Fruit fly (Drosophila melanogaster) whole organism, embryonic: ENCODE measurements around the gene CG17364.

ENCODE experiments used
- Atf-2 ChIP-seq: fragments of 200-800 bp; sonication (Bioruptor generic); optimal IDR thresholded peaks from 2 replicates; lab custom pipeline; 2016; ENCODE audit warnings: missing biosample characterization, missing genetic modification characterization
- Atf3 ChIP-seq: fragments of 200-800 bp; sonication (Bioruptor generic); optimal IDR thresholded peaks from 3 replicates; lab custom pipeline; 2016; ENCODE audit warnings: missing biosample characterization, missing genetic modification characterization
- B-H1 ChIP-seq: fragments of 200-800 bp; sonication (Bioruptor generic); IDR thresholded peaks from 3 replicates; pipeline ENCODE4 v1.3.6; 2022; ENCODE audit warnings: missing biosample characterization, missing genetic modification characterization
- CG14441 ChIP-seq: fragments of 200-800 bp; sonication (Bioruptor generic); IDR thresholded peaks from 2 replicates; pipeline ENCODE4 v1.3.6; 2022; ENCODE audit warnings: missing biosample characterization, missing genetic modification characterization
- CG1529 ChIP-seq: fragments of 200-800 bp; sonication (Bioruptor generic); optimal IDR thresholded peaks from 3 replicates; lab custom pipeline; 2018; ENCODE audit warnings: missing biosample characterization, missing genetic modification characterization
- CG16863 ChIP-seq: fragments of 200-800 bp; sonication (Bioruptor generic); optimal IDR thresholded peaks from 3 replicates; lab custom pipeline; 2016; ENCODE audit warnings: missing biosample characterization, missing genetic modification characterization
- CG17328 ChIP-seq: fragments of 200-800 bp; sonication (Bioruptor generic); IDR thresholded peaks from 2 replicates; pipeline ENCODE4 v1.3.6; 2022; ENCODE audit warnings: missing biosample characterization, missing genetic modification characterization
- CG17802 ChIP-seq: fragments of 200-800 bp; sonication (Bioruptor generic); optimal IDR thresholded peaks from 2 replicates; lab custom pipeline; 2018; ENCODE audit warnings: missing biosample characterization, mild to moderate bottlenecking, missing genetic modification characterization, moderate library complexity
- CG1832 ChIP-seq: fragments of 200-800 bp; sonication (Bioruptor generic); optimal IDR thresholded peaks from 2 replicates; lab custom pipeline; 2017; ENCODE audit warnings: missing biosample characterization, mild to moderate bottlenecking, missing genetic modification characterization, inconsistent platforms
- CG18599 ChIP-seq: fragments of 200-800 bp; sonication (Bioruptor generic); optimal IDR thresholded peaks from 3 replicates; lab custom pipeline; 2017; ENCODE audit warnings: missing biosample characterization, missing genetic modification characterization, mild to moderate bottlenecking, moderate library complexity, missing genetic modification reagents
- CG18764 ChIP-seq: fragments of 200-800 bp; sonication (Bioruptor generic); optimal IDR thresholded peaks from 3 replicates; lab custom pipeline; 2016; ENCODE audit warnings: missing biosample characterization, missing genetic modification characterization
- CG2120 ChIP-seq: fragments of 200-800 bp; sonication (Bioruptor generic); optimal IDR thresholded peaks from 3 replicates; lab custom pipeline; 2016; ENCODE audit warnings: missing biosample characterization, missing genetic modification characterization
- CG4854 ChIP-seq: fragments of 200-800 bp; sonication (Bioruptor generic); optimal IDR thresholded peaks from 2 replicates; lab custom pipeline; 2016; ENCODE audit warnings: missing biosample characterization, missing genetic modification characterization, inconsistent platforms
- CG6791 ChIP-seq: fragments of 200-800 bp; sonication (Bioruptor generic); IDR thresholded peaks from 3 replicates; pipeline ENCODE4 v1.3.6; 2022; ENCODE audit warnings: missing biosample characterization, missing genetic modification characterization; ENCODE audit not compliant: partially characterized antibody
- CG7963 ChIP-seq: fragments of 200-800 bp; sonication (Bioruptor generic); IDR thresholded peaks from 3 replicates; pipeline ENCODE4 v1.3.6; 2022; ENCODE audit warnings: missing biosample characterization, missing genetic modification characterization; ENCODE audit not compliant: partially characterized antibody
- CG7987 ChIP-seq: fragments of 200-800 bp; sonication (Bioruptor generic); optimal IDR thresholded peaks from 2 replicates; lab custom pipeline; 2018; ENCODE audit warnings: missing biosample characterization, mild to moderate bottlenecking, missing genetic modification characterization, moderate library complexity
- CG8290 ChIP-seq, 3 experiments: fragments of 200-800 bp; sonication (Bioruptor generic); optimal IDR thresholded peaks; 2 replicates each; lab custom pipeline; 2016 to 2019; ENCODE audit warnings: missing biosample characterization in 3 of 3, missing genetic modification characterization in 3 of 3, mild to moderate bottlenecking in 2 of 3, moderate library complexity in 1 of 3
- Fer1 ChIP-seq: fragments of 200-800 bp; sonication (Bioruptor generic); optimal IDR thresholded peaks from 2 replicates; lab custom pipeline; 2017; ENCODE audit warnings: missing biosample characterization, mild to moderate bottlenecking, missing genetic modification characterization
- NK7.1 ChIP-seq: fragments of 200-800 bp; sonication (Bioruptor generic); optimal IDR thresholded peaks from 3 replicates; lab custom pipeline; 2016; ENCODE audit warnings: missing biosample characterization, missing genetic modification characterization
- Optix ChIP-seq: fragments of 200-800 bp; sonication (Bioruptor generic); IDR thresholded peaks from 3 replicates; pipeline ENCODE4 v1.3.6; 2022; ENCODE audit warnings: missing biosample characterization, missing genetic modification characterization
- PHDP ChIP-seq: fragments of 200-800 bp; sonication (Bioruptor generic); optimal IDR thresholded peaks from 3 replicates; lab custom pipeline; 2018; ENCODE audit warnings: missing biosample characterization, mild to moderate bottlenecking, missing genetic modification characterization, moderate library complexity
- Ptx1 ChIP-seq: fragments of 200-800 bp; sonication (Bioruptor generic); IDR thresholded peaks from 2 replicates; pipeline ENCODE4 v1.3.6; 2022; ENCODE audit warnings: missing biosample characterization, missing genetic modification characterization
- Rx ChIP-seq: fragments of 200-800 bp; sonication (Bioruptor generic); IDR thresholded peaks from 2 replicates; pipeline ENCODE4 v1.3.6; 2022; ENCODE audit warnings: missing biosample characterization, missing genetic modification characterization
- Six4 ChIP-seq: fragments of 200-800 bp; sonication (Bioruptor generic); optimal IDR thresholded peaks from 2 replicates; lab custom pipeline; 2016; ENCODE audit warnings: missing biosample characterization, missing genetic modification characterization
- Ssrp ChIP-seq: fragments of 200-800 bp; sonication (Bioruptor generic); optimal IDR thresholded peaks from 2 replicates; lab custom pipeline; 2018; ENCODE audit warnings: missing biosample characterization, mild to moderate bottlenecking, missing genetic modification characterization, moderate library complexity
- bcd ChIP-seq: fragments of 200-800 bp; sonication (Bioruptor generic); optimal IDR thresholded peaks from 2 replicates; lab custom pipeline; 2017; ENCODE audit warnings: missing biosample characterization, mild to moderate bottlenecking, missing genetic modification characterization
- exex ChIP-seq: fragments of 200-800 bp; sonication (Bioruptor generic); optimal IDR thresholded peaks from 4 replicates; lab custom pipeline; 2018; ENCODE audit warnings: missing biosample characterization, mild to moderate bottlenecking, missing genetic modification characterization, moderate library complexity
- eyg ChIP-seq: fragments of 200-800 bp; sonication (Bioruptor generic); optimal IDR thresholded peaks from 3 replicates; lab custom pipeline; 2016; ENCODE audit warnings: missing biosample characterization, missing genetic modification characterization
- fd102C ChIP-seq: fragments of 200-800 bp; sonication (Bioruptor generic); optimal IDR thresholded peaks from 2 replicates; lab custom pipeline; 2018; ENCODE audit warnings: missing biosample characterization, mild to moderate bottlenecking, missing genetic modification characterization, moderate library complexity
- ind ChIP-seq: fragments of 200-800 bp; sonication (Bioruptor generic); optimal IDR thresholded peaks from 3 replicates; lab custom pipeline; 2016; ENCODE audit warnings: missing biosample characterization, missing genetic modification characterization
- jigr1 ChIP-seq: fragments of 200-800 bp; sonication (Bioruptor generic); IDR thresholded peaks from 3 replicates; pipeline ENCODE4 v1.3.6; 2022; ENCODE audit warnings: missing biosample characterization, missing genetic modification characterization
- jing ChIP-seq: fragments of 200-800 bp; sonication (Bioruptor generic); optimal IDR thresholded peaks from 2 replicates; lab custom pipeline; 2018; ENCODE audit warnings: missing biosample characterization, mild to moderate bottlenecking, missing genetic modification characterization
- kni ChIP-seq: fragments of 200-800 bp; sonication (Bioruptor generic); optimal IDR thresholded peaks from 3 replicates; lab custom pipeline; 2017; ENCODE audit warnings: mild to moderate bottlenecking, missing biosample characterization, missing genetic modification reagents, missing genetic modification characterization
- lmd ChIP-seq: fragments of 200-800 bp; sonication (Bioruptor generic); IDR thresholded peaks from 2 replicates; pipeline ENCODE4 v1.3.6; 2022; ENCODE audit warnings: missing biosample characterization, missing genetic modification characterization
- oc ChIP-seq: fragments of 200-800 bp; sonication (Bioruptor generic); optimal IDR thresholded peaks from 2 replicates; lab custom pipeline; 2018; ENCODE audit warnings: missing biosample characterization, mild to moderate bottlenecking, missing genetic modification characterization, moderate library complexity
- onecut ChIP-seq: fragments of 200-800 bp; sonication (Bioruptor generic); IDR thresholded peaks from 2 replicates; pipeline ENCODE4 v1.3.6; 2022; ENCODE audit warnings: missing biosample characterization, missing genetic modification characterization
- pb ChIP-seq: fragments of 200-800 bp; sonication (Bioruptor generic); optimal IDR thresholded peaks from 3 replicates; lab custom pipeline; 2016; ENCODE audit warnings: missing biosample characterization, missing genetic modification characterization
- repo ChIP-seq: fragments of 200-800 bp; sonication (Bioruptor generic); optimal IDR thresholded peaks from 2 replicates; lab custom pipeline; 2016; ENCODE audit warnings: missing biosample characterization, missing genetic modification characterization
- rib ChIP-seq: fragments of 200-800 bp; sonication (Bioruptor generic); IDR thresholded peaks from 2 replicates; pipeline ENCODE4 v1.3.6; 2022; ENCODE audit warnings: missing biosample characterization, missing genetic modification characterization
- run ChIP-seq: fragments of 200-800 bp; sonication (Bioruptor generic); optimal IDR thresholded peaks from 3 replicates; lab custom pipeline; 2018; ENCODE audit warnings: missing biosample characterization, mild to moderate bottlenecking, missing genetic modification characterization
- sc ChIP-seq, 3 experiments: fragments of >200 bp in 2 of 3; fragments of 200-800 bp in 1 of 3; sonication (Bioruptor generic) in 1 of 3; optimal IDR thresholded peaks; 2 replicates in 2 of 3; 3 replicates in 1 of 3; lab custom pipeline; 2017; ENCODE audit warnings: mild to moderate bottlenecking in 1 of 3, missing biosample characterization in 1 of 3, missing genetic modification characterization in 1 of 3, missing genetic modification reagents in 1 of 3
- shn ChIP-seq: fragments of 200-800 bp; sonication (Bioruptor generic); optimal IDR thresholded peaks from 3 replicates; lab custom pipeline; 2016; ENCODE audit warnings: missing biosample characterization, missing genetic modification characterization
- sob ChIP-seq: fragments of 200-800 bp; sonication (Bioruptor generic); IDR thresholded peaks from 2 replicates; pipeline ENCODE4 v1.3.6; 2022; ENCODE audit warnings: missing biosample characterization, missing genetic modification characterization
- stwl ChIP-seq: fragments of 200-800 bp; sonication (Bioruptor generic); optimal IDR thresholded peaks from 3 replicates; lab custom pipeline; 2018; ENCODE audit warnings: missing biosample characterization, mild to moderate bottlenecking, missing genetic modification characterization, moderate library complexity
- tio ChIP-seq: fragments of 200-800 bp; sonication (Bioruptor generic); optimal IDR thresholded peaks from 2 replicates; lab custom pipeline; 2017; ENCODE audit warnings: missing biosample characterization, missing genetic modification characterization, inconsistent platforms
- vfl ChIP-seq: fragments of 200-800 bp; sonication (Bioruptor generic); optimal IDR thresholded peaks from 2 replicates; lab custom pipeline; 2016; ENCODE audit warnings: missing biosample characterization, missing genetic modification characterization
- zfh1 ChIP-seq: fragments of 200-800 bp; sonication (Bioruptor generic); IDR thresholded peaks from 3 replicates; pipeline ENCODE4 v1.3.6; 2022; ENCODE audit warnings: missing biosample characterization, missing genetic modification characterization
- zfh2 ChIP-seq: fragments of 200-800 bp; sonication (Bioruptor generic); optimal IDR thresholded peaks from 2 replicates; lab custom pipeline; 2016; ENCODE audit warnings: missing biosample characterization, missing genetic modification characterization

Gene CG17364

dm6 chr3L:13938470-13939150, 54.6 kb downstream of the CG17364 start (continued):
- TF ChIP-seq onecut (GFP tag; lab: Robert Waterston, UW) (peak; percentile 39), B-H1 (GFP tag; lab: Robert Waterston, UW) (peak; percentile 33; the same call in 1 of the 3 replicates), bcd (GFP tag; lab: Kevin White, UChicago) (peak; percentile 90), kni (GFP tag; lab: Kevin White, UChicago) (peak; percentile 77), fd102C (GFP tag; lab: Kevin White, UChicago) (no peak), zfh2 (GFP tag; lab: Kevin White, UChicago) (peak; percentile 84), PHDP (tag; lab: Kevin White, UChicago) (peak; percentile 86), repo (GFP tag; lab: Kevin White, UChicago) (peak; percentile 85), Fer1 (GFP tag; lab: Kevin White, UChicago) (peak; percentile 91), CG2120 (peak; percentile 93), lmd (GFP tag; lab: Robert Waterston, UW) (peak; percentile 86), sc (optimal IDR thresholded peaks at IDR 0.05; lab: Kevin White, UChicago) (no peak), sc (GFP tag; optimal IDR thresholded peaks at IDR 0.05; lab: Kevin White, UChicago) (peak; percentile 86), CG14441 (GFP tag; lab: Robert Waterston, UW) (peak; percentile 65), CG4854 (peak; percentile 80), Six4 (peak; percentile 81), rib (no peak), sob (GFP tag; lab: Robert Waterston, UW) (peak; percentile 49; the same call in 1 of the 2 replicates), ind (GFP tag; lab: Kevin White, UChicago) (peak; percentile 90), CG17328 (GFP tag; lab: Robert Waterston, UW) (0 out of 2 replicates have a peak, but pooled peaks have one; percentile 11), Optix (GFP tag; lab: Robert Waterston, UW) (0 out of 3 replicates have a peak, but pooled peaks have one; percentile 5), CG18599 (peak; percentile 91), run (tag; lab: Kevin White, UChicago) (peak; percentile 73), jigr1 (GFP tag; lab: Robert Waterston, UW) (peak; percentile 38; the same call in 1 of the 3 replicates), CG7963 (no peak), eyg (peak; percentile 91), CG8290 (GFP tag; optimal IDR thresholded peaks at IDR 0.05; lab: Kevin White, UChicago) (peak; percentile 57), CG8290 (tag; optimal IDR thresholded peaks at IDR 0.05; lab: Kevin White, UChicago) (peak; percentile 69 to 75), Atf3 (peak; percentile 79), CG7987 (GFP tag; lab: Kevin White, UChicago) (peak; percentile 41), vfl (GFP tag; lab: Kevin White, UChicago) (peak; percentile 69), CG1832 (GFP tag; lab: Kevin White, UChicago) (no peak), pb (peak; percentile 85), CG17802 (tag; lab: Kevin White, UChicago) (peak; percentile 36), Ptx1 (GFP tag; lab: Robert Waterston, UW) (peak; percentile 76), Atf-2 (GFP tag; lab: Kevin White, UChicago) (peak; percentile 91), zfh1 (GFP tag; lab: Robert Waterston, UW) (peak; percentile 62), CG1529 (GFP tag; lab: Kevin White, UChicago) (peak; percentile 88), Ssrp (tag; lab: Kevin White, UChicago) (peak; percentile 87), NK7.1 (GFP tag; lab: Kevin White, UChicago) (peak; percentile 87), oc (tag; lab: Kevin White, UChicago) (no peak), CG18764 (GFP tag; lab: Kevin White, UChicago) (peak; percentile 73), CG6791 (GFP tag; lab: Robert Waterston, UW) (0 out of 3 replicates have a peak, but pooled peaks have one; percentile 41), CG16863 (GFP tag; lab: Kevin White, UChicago) (peak; percentile 90), shn (GFP tag; lab: Kevin White, UChicago) (peak; percentile 80), jing (peak; percentile 66), tio (GFP tag; lab: Kevin White, UChicago) (peak; percentile 95), exex (tag; lab: Kevin White, UChicago) (peak; percentile 73), stwl (tag; lab: Kevin White, UChicago) (no peak), Rx (GFP tag; lab: Robert Waterston, UW) (peak; percentile 72)
